Fruit fly (Drosophila melanogaster): ENCODE results near the gene CG32107.
A peak's percentile ranks its signal among the peaks of the same experiment; 100 is the strongest.

Gene CG32107

dm6 chr3L:12843056-12843799, 17.9 kb downstream of the CG32107 start, which contains the start of gene nebu (continued):
- TF ChIP-seq esg (GFP tag; conservative IDR thresholded peaks at IDR 0.05) (peak; percentile 95), fd102C (GFP tag; optimal IDR thresholded peaks at IDR 0.05) (peak; percentile 5), eve (GFP tag; optimal IDR thresholded peaks at IDR 0.05) (peak in 1 of 2 experiments; percentile 95), CG9797 (GFP tag; optimal IDR thresholded peaks at IDR 0.05) (no peak), wdn (GFP tag; IDR thresholded peaks at IDR 0.05) (peak; percentile 97), CG4854 (GFP tag; optimal IDR thresholded peaks at IDR 0.05) (peak; percentile 94), CG11398 (GFP tag; optimal IDR thresholded peaks at IDR 0.05) (peak; percentile 90), chm (GFP tag; IDR thresholded peaks at IDR 0.05) (peak; percentile 95; the same call in 1 of the 2 replicates), CG18599 (GFP tag; optimal IDR thresholded peaks at IDR 0.05) (peak; percentile 99), gcm2 (GFP tag; optimal IDR thresholded peaks at IDR 0.05) (peak; percentile 93), CG10267 (tag; optimal IDR thresholded peaks at IDR 0.05) (peak; percentile 85), ranshi (GFP tag; IDR thresholded peaks at IDR 0.05) (peak; percentile 96), CG33213 (GFP tag; optimal IDR thresholded peaks at IDR 0.05) (peak; percentile 96), jumu (GFP tag; optimal IDR thresholded peaks at IDR 0.05) (peak; percentile 95), CG6765 (GFP tag; optimal IDR thresholded peaks at IDR 0.05) (peak; percentile 94), sens-2 (GFP tag; IDR thresholded peaks at IDR 0.05) (peak; percentile 81; the same call in 1 of the 2 replicates), D19A (tag; optimal IDR thresholded peaks at IDR 0.05) (peak; percentile 88), pb (GFP tag; optimal IDR thresholded peaks at IDR 0.05) (peak; percentile 91), CG7556 (GFP tag; optimal IDR thresholded peaks at IDR 0.05) (peak; percentile 97), D19B (GFP tag; optimal IDR thresholded peaks at IDR 0.05) (peak; percentile 89), p53 (GFP tag; optimal IDR thresholded peaks at IDR 0.05) (peak; percentile 90), CG11696 (GFP tag; IDR thresholded peaks at IDR 0.05) (peak; percentile 83), wek (GFP tag; optimal IDR thresholded peaks at IDR 0.05) (peak; percentile 80), Stat92E (GFP tag; optimal IDR thresholded peaks at IDR 0.05) (no peak), CG18619 (GFP tag; optimal IDR thresholded peaks at IDR 0.05) (peak; percentile 96), grau (tag; optimal IDR thresholded peaks at IDR 0.05) (peak; percentile 96), knrl (GFP tag; IDR thresholded peaks at IDR 0.05; ENCODE audit: partially characterized antibody) (no peak), Sin3A (optimal IDR thresholded peaks at IDR 0.05) (no peak), CG15011 (GFP tag; optimal IDR thresholded peaks at IDR 0.05) (peak; percentile 91), Drgx (GFP tag; IDR thresholded peaks at IDR 0.05) (peak; percentile 97), CG10654 (GFP tag; optimal IDR thresholded peaks at IDR 0.05) (peak; percentile 93), Dp (GFP tag; optimal IDR thresholded peaks at IDR 0.05) (no peak), dati (GFP tag; IDR thresholded peaks at IDR 0.05) (peak; percentile 85), CG13894 (tag; optimal IDR thresholded peaks at IDR 0.05) (peak; percentile 98), tgo (GFP tag; IDR thresholded peaks at IDR 0.05) (peak; percentile 96), NFAT (GFP tag; IDR thresholded peaks at IDR 0.05) (peak; percentile 96), CG1647 (GFP tag; optimal IDR thresholded peaks at IDR 0.05) (peak; percentile 95), CG10543 (GFP tag; optimal IDR thresholded peaks at IDR 0.05) (peak; percentile 94), chn (GFP tag; optimal IDR thresholded peaks at IDR 0.05) (peak; percentile 93), GATAe (GFP tag; conservative IDR thresholded peaks at IDR 0.05) (peak; percentile 88), Trl (optimal IDR thresholded peaks at IDR 0.05) (peak in 1 of 2 experiments; percentile 60), Trl (GFP tag; optimal IDR thresholded peaks at IDR 0.05) (peak; percentile 96), bab2 (GFP tag; optimal IDR thresholded peaks at IDR 0.05) (peak; percentile 97), CG9932 (GFP tag; IDR thresholded peaks at IDR 0.05) (peak; percentile 98), dimm (GFP tag; IDR thresholded peaks at IDR 0.05) (no peak; the same call in 1 of the 2 replicates), CG7839 (tag; optimal IDR thresholded peaks at IDR 0.05) (peak; percentile 97), CG4282 (GFP tag; optimal IDR thresholded peaks at IDR 0.05) (peak; percentile 92), bigmax (GFP tag; optimal IDR thresholded peaks at IDR 0.05) (peak; percentile 22), CG33557 (GFP tag; optimal IDR thresholded peaks at IDR 0.05) (peak; percentile 47), Asciz (GFP tag; optimal IDR thresholded peaks at IDR 0.05) (peak; percentile 89)
